Worm (Caenorhabditis elegans): ENCODE measurements around the gene cnc-3.

The cnc-3 gene

DNA sequence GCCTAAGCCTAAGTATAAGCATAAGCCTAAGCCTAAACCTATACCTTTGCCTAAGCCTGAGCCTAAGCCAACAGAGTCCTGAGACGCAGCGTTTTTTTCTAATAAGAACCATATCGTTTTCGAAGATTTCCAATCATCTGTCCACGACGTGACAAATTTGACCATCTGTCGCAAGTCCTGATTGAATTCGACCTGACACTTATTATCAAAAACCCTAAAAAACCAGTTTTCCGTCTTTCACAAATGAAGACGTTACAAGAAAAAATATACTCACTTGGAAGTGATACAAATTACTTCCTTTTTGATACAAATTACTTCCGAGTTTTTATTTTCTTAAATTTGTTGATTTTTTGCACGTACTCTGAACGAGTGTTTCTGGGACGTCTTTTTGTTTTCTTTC, 9.6 kb upstream of the cnc-3 start:
- TF ChIP-seq W03F9.2 (tag; optimal IDR thresholded peaks at IDR 0.05) (no peak), dao-5 (tag; optimal IDR thresholded peaks at IDR 0.05) (no peak), him-1 (tag; optimal IDR thresholded peaks at IDR 0.05) (no peak)

DNA sequence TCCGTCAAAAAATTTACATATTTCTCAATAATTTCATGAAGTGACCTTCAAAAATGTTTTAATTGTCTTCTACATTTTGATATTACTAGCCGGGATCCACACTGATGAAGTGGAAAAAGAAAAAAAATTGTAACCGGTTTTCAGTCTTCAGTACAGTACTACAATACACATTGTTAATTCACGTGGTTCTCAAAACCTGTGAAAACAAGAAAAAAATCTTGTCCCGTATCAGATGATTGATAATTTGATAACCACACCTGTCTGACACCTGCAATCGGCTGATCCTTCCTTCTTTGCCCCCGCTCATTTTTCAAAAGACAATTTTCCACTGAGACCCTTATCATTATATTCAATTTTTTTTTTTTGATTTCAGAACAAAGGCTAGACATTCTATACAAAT, 9.0 kb upstream of the cnc-3 start, which contains the start of gene R09B5.11:
Gene R09B5.11, plus strand, starts transcription at position 374 of the 400 bp plus-strand sequence.
- no peak for TF ChIP-seq dao-5 (tag; optimal IDR thresholded peaks at IDR 0.05)
- no peak for TF ChIP-seq W03F9.2 (tag; optimal IDR thresholded peaks at IDR 0.05)
- TF ChIP-seq him-1 (tag; optimal IDR thresholded peaks at IDR 0.05) = no peak

DNA sequence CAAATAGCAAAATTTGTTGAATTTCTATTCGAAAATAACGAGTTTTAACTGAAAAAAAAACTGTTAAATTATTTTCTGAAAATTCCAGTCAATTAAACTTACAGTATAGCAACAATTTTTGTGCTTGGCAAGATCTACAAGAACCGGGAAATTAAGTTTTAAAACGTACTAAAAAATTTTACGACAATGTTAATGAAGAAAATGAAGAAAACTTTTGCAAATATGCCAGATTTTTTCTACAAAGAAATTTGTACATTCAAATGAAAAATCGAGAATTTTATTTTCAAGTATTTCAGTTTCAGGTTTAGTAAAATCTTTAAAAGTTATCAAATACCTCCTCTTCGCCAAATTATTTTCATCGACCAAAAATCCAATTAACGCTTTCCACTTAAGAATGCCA, 5.8 kb upstream of the cnc-3 start, which contains the start of gene cnc-11:
Gene cnc-11, plus strand, starts transcription at position 301 of the 400 bp plus-strand sequence.
- TF ChIP-seq W03F9.2 (tag; optimal IDR thresholded peaks at IDR 0.05) = no peak
- TF ChIP-seq dao-5 (tag; optimal IDR thresholded peaks at IDR 0.05) = no peak

DNA sequence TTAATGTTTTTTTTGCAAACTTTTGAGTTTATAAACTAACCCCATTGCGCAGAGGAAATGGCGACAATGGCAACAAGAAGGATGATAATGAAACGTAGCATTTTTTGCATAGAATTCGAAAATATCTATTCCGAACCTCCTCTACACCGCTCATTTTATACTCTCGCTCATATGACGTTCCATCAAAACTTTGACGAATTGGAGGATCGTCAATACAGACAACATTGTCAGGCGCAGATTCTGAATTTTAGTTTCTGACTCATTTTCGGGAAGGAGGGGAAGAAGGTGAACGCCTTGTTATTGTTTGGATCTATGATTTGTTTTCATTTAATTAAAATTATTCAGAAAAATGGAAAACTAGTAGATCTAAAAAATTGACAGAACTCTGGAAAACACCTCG, 3.6 kb upstream of the cnc-3 start, which contains the start of gene cnc-1:
Gene cnc-1, minus strand, starts transcription at position 101 of the 400 bp plus-strand sequence.
- TF ChIP-seq dao-5 (tag; optimal IDR thresholded peaks at IDR 0.05) (no peak), him-1 (tag; optimal IDR thresholded peaks at IDR 0.05) (no peak), W03F9.2 (tag; optimal IDR thresholded peaks at IDR 0.05) (no peak)

DNA sequence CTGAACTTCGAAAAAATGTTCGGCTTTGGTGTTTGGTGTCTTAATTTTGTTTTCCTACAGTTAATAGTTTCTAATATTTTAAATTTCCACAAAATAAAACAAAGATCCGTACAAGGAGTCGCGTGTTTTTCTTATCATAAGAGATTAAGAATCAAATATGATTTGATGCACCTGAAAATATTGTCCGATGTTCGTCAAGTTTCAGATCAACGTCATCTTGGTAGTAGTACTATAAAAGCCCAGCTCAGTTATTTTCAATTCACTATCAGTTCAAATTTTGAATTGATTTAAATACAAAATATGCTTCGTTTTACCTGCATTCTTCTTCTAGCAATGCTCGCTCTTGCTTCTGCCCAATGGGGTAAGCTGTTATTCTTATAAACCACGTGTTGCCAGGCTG, 2.7 kb upstream of the cnc-3 start, which contains the start of gene cnc-5:
Gene cnc-5, plus strand, starts transcription at position 301 of the 400 bp plus-strand sequence.
- TF ChIP-seq dao-5 (tag; optimal IDR thresholded peaks at IDR 0.05) = no peak
- TF ChIP-seq him-1 (tag; optimal IDR thresholded peaks at IDR 0.05) = no peak
- no peak for TF ChIP-seq W03F9.2 (tag; optimal IDR thresholded peaks at IDR 0.05)

DNA sequence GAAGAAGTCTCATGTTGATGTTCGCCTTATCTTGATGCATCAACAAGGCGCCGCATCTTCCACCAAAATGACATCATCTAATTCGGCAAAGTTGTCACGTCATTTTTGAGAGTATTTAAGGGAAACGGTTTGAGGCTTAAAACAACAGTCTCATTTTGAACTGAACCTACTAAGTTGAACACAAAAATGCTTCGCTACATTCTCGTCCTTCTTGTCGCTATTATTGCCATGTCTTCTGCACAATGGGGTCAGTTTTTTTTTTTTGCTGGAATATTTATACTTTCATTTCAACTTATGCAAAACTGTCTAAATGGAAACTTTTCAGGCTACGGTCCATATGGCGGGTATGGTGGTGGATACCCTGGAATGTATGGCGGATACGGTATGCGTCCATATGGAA, 725 bp upstream of the cnc-3 start, which contains the start of gene cnc-4:
Gene cnc-4, plus strand, starts transcription at position 117 of the 400 bp plus-strand sequence.
- TF ChIP-seq W03F9.2 (tag; optimal IDR thresholded peaks at IDR 0.05) = no peak
- TF ChIP-seq him-1 (tag; optimal IDR thresholded peaks at IDR 0.05) = no peak
- TF ChIP-seq dao-5 (tag; optimal IDR thresholded peaks at IDR 0.05) = no peak

DNA sequence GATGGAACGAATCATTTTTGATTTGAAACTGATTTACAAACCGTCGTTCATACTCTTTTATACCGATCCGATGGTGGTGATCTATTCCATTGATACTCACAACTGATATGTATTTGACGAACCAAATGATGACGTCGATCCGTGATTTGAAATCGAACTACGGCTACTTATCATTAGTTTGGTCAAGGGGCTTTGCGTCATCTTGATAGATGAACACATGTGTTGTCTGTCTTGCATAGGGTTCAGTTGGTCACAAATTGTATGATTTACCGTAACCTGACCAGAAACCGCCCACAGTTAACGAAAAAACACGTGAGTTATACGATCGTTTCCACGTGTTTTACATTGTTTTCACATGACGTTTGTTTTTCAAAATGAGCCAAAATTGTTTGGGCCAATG, 2.4 kb downstream of the cnc-3 start, which contains the start of gene cnc-2:
Gene cnc-2, minus strand, starts transcription at position 24 of the 400 bp plus-strand sequence.
- TF ChIP-seq him-1 (tag; optimal IDR thresholded peaks at IDR 0.05) (no peak), dao-5 (tag; optimal IDR thresholded peaks at IDR 0.05) (no peak), W03F9.2 (tag; optimal IDR thresholded peaks at IDR 0.05) (no peak)

DNA sequence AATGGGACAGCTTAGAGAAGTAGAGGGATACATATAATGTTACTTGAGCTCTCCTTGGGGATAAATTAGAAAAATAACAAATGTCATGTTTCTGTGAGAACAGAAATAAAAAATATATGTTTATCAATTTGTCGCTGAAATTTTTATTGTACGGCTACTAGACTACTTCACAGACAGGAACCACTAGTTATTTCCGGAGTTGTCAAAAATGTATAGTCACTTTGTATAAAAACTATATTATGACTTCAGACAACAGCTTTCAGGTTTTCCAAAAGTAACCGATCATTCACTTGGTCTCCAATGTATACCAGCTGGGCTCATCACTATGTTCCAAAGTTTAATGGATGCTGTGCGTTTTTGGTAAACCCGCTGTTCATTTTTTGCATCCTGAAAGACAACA, 3.5 kb downstream of the cnc-3 start, which contains the start of gene srj-23:
Gene srj-23, plus strand, starts transcription at position 301 of the 400 bp plus-strand sequence.
- TF ChIP-seq him-1 (tag; optimal IDR thresholded peaks at IDR 0.05) = no peak
- TF ChIP-seq dao-5 (tag; optimal IDR thresholded peaks at IDR 0.05) = no peak
- TF ChIP-seq W03F9.2 (tag; optimal IDR thresholded peaks at IDR 0.05) = no peak

DNA sequence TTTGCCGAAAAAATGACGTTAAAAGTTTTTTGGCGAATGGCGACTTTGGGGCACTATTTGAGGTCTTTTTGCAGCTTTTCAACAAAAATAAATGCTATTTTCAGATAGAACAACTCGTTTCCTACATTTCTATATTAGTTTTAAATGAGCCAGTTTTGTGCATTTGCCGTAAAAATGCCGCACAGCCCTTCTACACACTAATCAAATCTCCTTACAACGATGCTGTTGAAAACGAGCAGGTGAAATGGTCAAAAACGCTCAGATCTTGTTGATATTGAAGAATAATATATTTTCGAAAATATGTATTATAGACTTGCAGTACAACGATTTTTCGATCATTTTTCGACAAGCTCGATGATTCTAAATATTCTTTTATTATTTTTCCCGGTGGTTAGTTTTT, 7.0 kb downstream of the cnc-3 start, which contains the start of gene chil-14:
Gene chil-14, plus strand, starts transcription at position 301 of the 400 bp plus-strand sequence.
- TF ChIP-seq W03F9.2 (tag; optimal IDR thresholded peaks at IDR 0.05) = no peak
- TF ChIP-seq dao-5 (tag; optimal IDR thresholded peaks at IDR 0.05) = no peak
- no peak for TF ChIP-seq him-1 (tag; optimal IDR thresholded peaks at IDR 0.05)

DNA sequence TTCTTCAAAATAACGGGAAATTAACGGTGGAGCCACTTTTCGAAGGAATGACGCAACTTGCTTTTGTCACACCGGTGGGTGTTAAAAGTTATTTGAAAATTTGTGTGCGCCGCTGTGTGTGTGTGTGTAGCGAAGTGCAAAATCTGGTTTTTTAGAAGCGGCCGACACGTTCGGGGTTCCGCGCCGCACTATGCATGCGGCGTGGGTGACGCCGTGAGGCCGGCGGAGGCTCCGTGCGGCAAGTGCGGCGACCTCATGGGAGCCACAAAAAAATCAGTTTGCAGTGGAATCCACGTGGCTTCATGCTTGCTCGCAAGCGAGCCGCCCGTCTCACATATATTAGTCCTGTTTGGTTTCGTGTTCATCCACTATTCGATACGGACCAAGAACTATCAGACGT, 7.5 kb downstream of the cnc-3 start:
- no peak for TF ChIP-seq him-1 (tag; optimal IDR thresholded peaks at IDR 0.05)
- no peak for TF ChIP-seq dao-5 (tag; optimal IDR thresholded peaks at IDR 0.05)
- TF ChIP-seq W03F9.2 (tag; optimal IDR thresholded peaks at IDR 0.05) = no peak

DNA sequence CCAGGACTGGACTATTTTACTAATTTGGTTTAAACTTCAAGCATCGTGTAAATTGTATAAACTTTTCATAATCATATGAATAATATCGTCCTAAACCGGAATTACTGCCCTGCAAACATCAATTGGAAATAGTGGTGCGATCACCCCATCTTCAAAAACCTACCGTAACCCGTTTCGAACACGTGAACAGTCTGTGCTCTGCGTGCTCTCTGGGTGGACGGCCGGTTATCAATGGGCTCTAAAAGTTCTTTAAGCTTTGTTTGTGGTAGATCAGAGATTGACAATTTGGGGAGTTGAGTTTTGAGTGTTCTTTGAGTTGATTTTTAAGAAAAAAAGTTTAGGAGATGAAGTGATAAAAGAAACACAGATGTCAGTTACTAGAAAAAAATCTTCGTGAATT, 8.8 kb downstream of the cnc-3 start:
- TF ChIP-seq W03F9.2 (tag; optimal IDR thresholded peaks at IDR 0.05) = no peak
- no peak for TF ChIP-seq dao-5 (tag; optimal IDR thresholded peaks at IDR 0.05)

DNA sequence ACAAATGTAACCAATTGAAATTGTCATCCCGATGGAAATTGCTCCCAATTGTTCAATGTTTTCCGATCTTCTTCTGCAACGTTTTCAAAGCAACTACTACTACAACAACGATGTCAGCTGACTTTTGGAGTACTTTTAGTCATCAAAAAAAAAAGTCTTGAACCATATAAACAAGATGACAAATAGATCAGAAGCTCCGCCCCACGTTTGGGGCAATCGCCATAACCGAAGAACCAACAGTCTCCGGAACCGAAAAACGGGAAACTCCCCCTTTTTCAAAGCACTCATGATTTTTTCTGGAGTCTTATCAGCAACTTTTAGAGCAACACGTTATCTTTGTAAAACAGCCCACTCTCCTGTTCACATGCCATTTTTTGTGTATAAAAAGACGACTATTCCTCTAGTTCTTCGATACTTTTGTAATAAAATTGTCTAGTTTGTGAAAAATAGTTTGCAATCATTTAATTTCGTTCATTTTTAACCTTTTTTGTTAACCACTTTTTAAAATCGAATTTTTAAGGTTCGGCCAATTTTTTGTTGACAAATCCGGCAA, 11.6 kb downstream of the cnc-3 start:
- TF ChIP-seq W03F9.2 (tag; optimal IDR thresholded peaks at IDR 0.05) = no peak
- no peak for TF ChIP-seq dao-5 (tag; optimal IDR thresholded peaks at IDR 0.05)
- TF ChIP-seq him-1 (tag; optimal IDR thresholded peaks at IDR 0.05) = no peak

DNA sequence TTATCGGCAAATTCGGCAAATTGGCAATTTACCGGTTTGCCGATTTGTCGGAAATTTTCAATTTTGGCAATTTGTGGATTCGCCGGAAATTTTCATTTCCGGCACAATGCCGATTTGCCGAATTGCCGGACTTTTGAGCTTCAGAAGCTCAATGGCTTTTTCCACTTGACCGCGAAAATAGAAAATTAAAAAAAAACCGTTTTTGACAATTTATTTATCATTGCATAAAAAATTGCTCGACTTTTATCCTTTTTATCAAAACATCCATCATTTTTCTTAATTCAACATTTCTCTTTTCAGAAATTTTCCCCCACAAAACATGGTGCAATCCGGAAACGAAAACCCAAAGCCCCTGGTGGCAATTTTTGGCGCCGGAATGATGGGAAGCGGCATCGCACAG, 12.3 kb downstream of the cnc-3 start, which contains the start of gene hacd-1:
Gene hacd-1, plus strand, starts transcription at position 301 of the 400 bp plus-strand sequence.
- TF ChIP-seq W03F9.2 (tag; optimal IDR thresholded peaks at IDR 0.05) (no peak), him-1 (tag; optimal IDR thresholded peaks at IDR 0.05) (no peak), dao-5 (tag; optimal IDR thresholded peaks at IDR 0.05) (no peak)

DNA sequence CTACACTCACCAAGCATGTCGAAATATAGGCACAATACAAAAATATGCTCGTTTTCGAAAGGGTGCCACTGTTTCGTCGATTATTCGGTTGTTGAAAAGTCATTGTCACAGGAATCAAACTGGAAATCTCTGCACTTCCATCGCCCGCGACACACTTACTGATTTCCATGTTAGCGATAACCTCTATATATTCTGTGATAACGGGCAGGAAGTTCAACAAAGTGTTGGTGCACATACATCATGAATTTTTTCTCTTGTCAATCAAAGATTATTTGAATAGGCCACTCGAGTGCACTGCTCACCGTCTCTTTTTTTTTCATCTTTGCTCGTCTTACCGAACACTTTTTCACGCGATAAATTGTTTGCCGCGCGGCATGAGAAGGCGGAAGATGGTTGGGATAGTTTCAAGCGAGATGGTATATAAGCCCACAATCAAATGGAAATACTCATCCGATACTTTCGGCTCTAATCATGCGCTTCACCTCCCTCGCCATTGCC, 16.8 kb downstream of the cnc-3 start, which contains the start of the genes fpn-1.2 and pqn-54:
Gene fpn-1.2, minus strand, starts transcription at position 157 of the 498 bp plus-strand sequence.
Gene pqn-54, plus strand, starts transcription at position 448 of the 498 bp plus-strand sequence.
- TF ChIP-seq him-1 (tag; optimal IDR thresholded peaks at IDR 0.05) (no peak), dao-5 (tag; optimal IDR thresholded peaks at IDR 0.05) (no peak)
